Worm (Caenorhabditis elegans): Measurements from ENCODE around the gene F46C3.7.

- TF ChIP-seq lin-39 (tag; optimal IDR thresholded peaks at IDR 0.05): peak; percentile 50
- TF ChIP-seq elt-3 (tag; optimal IDR thresholded peaks at IDR 0.05): no peak
- TF ChIP-seq nhr-237 (tag; optimal IDR thresholded peaks at IDR 0.05): no peak
- no peak for TF ChIP-seq egl-27 (tag; optimal IDR thresholded peaks at IDR 0.05)
- peak; percentile 46 for TF ChIP-seq nfya-1 (tag; optimal IDR thresholded peaks at IDR 0.05; ENCODE audit: insufficient read depth)
- TF ChIP-seq ceh-82 (tag; optimal IDR thresholded peaks at IDR 0.05): no peak
- TF ChIP-seq sea-2 (GFP tag; optimal IDR thresholded peaks at IDR 0.05): no peak
- TF ChIP-seq zag-1 (tag; optimal IDR thresholded peaks at IDR 0.05): no peak
- TF ChIP-seq ama-1 (optimal IDR thresholded peaks at IDR 0.05): peak; percentile 10
- TF ChIP-seq nhr-11 (tag; optimal IDR thresholded peaks at IDR 0.05): no peak
- TF ChIP-seq snpc-4 (tag; optimal IDR thresholded peaks at IDR 0.05): no peak
- no peak for TF ChIP-seq unc-39 (tag; optimal IDR thresholded peaks at IDR 0.05)
Observed at ce11 chrX:11482134-11482533, 42.3 kb downstream of the F46C3.7 start.

Data from whole organism, L3 larva.